Fruit fly (Drosophila melanogaster) whole organism, embryonic: ENCODE measurements around the gene CG32599.
A peak's percentile ranks its signal among the peaks of the same experiment; 100 is the strongest.

Experiments used
- Adf1 ChIP-seq: fragments of 200-800 bp; sonication (Bioruptor generic); IDR thresholded peaks from 2 replicates; pipeline ENCODE4 v1.3.6; 2022; ENCODE audit warnings: missing biosample characterization, missing genetic modification characterization
- Asciz ChIP-seq: fragments of 200-800 bp; sonication (Bioruptor generic); optimal IDR thresholded peaks from 2 replicates; lab custom pipeline; 2017; ENCODE audit warnings: missing biosample characterization, mild to moderate bottlenecking, missing genetic modification characterization, missing genetic modification reagents
- Bgb ChIP-seq: fragments of 200-800 bp; sonication (Bioruptor generic); IDR thresholded peaks from 2 replicates; pipeline ENCODE4 v1.3.6; 2022; ENCODE audit warnings: missing biosample characterization, missing genetic modification characterization; ENCODE audit not compliant: partially characterized antibody
- Blimp-1 ChIP-seq: fragments of 200-800 bp; sonication (Bioruptor generic); optimal IDR thresholded peaks from 3 replicates; lab custom pipeline; 2018; ENCODE audit warnings: missing biosample characterization, missing genetic modification characterization, mild to moderate bottlenecking, moderate library complexity, missing genetic modification reagents
- CG1024 ChIP-seq: fragments of 200-800 bp; sonication (Bioruptor generic); IDR thresholded peaks from 2 replicates; pipeline ENCODE4 v1.3.6; 2022; ENCODE audit warnings: missing biosample characterization, missing genetic modification characterization
- CG10321 ChIP-seq: fragments of 200-800 bp; sonication (Bioruptor generic); IDR thresholded peaks from 2 replicates; pipeline ENCODE4 v1.3.6; 2022; ENCODE audit warnings: missing biosample characterization, missing genetic modification characterization
- CG10543 ChIP-seq: fragments of 200-800 bp; sonication (Bioruptor generic); optimal IDR thresholded peaks from 3 replicates; lab custom pipeline; 2017; ENCODE audit warnings: missing biosample characterization, mild to moderate bottlenecking, missing genetic modification characterization, moderate library complexity
- CG12219 ChIP-seq: fragments of 200-800 bp; sonication (Bioruptor generic); optimal IDR thresholded peaks from 3 replicates; lab custom pipeline; 2018; ENCODE audit warnings: missing biosample characterization, mild to moderate bottlenecking, missing genetic modification characterization
- CG13123 ChIP-seq: fragments of 200-800 bp; sonication (Bioruptor generic); optimal IDR thresholded peaks from 2 replicates; lab custom pipeline; 2016; ENCODE audit warnings: missing biosample characterization, missing genetic modification characterization
- CG14050 ChIP-seq: fragments of 200-800 bp; sonication (Bioruptor generic); IDR thresholded peaks from 3 replicates; pipeline ENCODE4 v1.3.6; 2022; ENCODE audit warnings: missing biosample characterization, missing genetic modification characterization
- CG14441 ChIP-seq: fragments of 200-800 bp; sonication (Bioruptor generic); IDR thresholded peaks from 2 replicates; pipeline ENCODE4 v1.3.6; 2022; ENCODE audit warnings: missing biosample characterization, missing genetic modification characterization
- CG16815 ChIP-seq: fragments of 200-800 bp; sonication (Bioruptor generic); optimal IDR thresholded peaks from 3 replicates; lab custom pipeline; 2017; ENCODE audit warnings: missing biosample characterization, mild to moderate bottlenecking, missing genetic modification characterization
- CG17361 ChIP-seq: fragments of 200-800 bp; sonication (Bioruptor generic); IDR thresholded peaks from 3 replicates; pipeline ENCODE4 v1.3.6; 2022; ENCODE audit warnings: missing biosample characterization, missing genetic modification characterization
- CG33213 ChIP-seq: fragments of 200-800 bp; sonication (Bioruptor generic); optimal IDR thresholded peaks from 3 replicates; lab custom pipeline; 2016; ENCODE audit warnings: missing biosample characterization, missing genetic modification characterization
- CG34224 ChIP-seq: fragments of 200-800 bp; sonication (Bioruptor generic); IDR thresholded peaks from 3 replicates; pipeline ENCODE4 v1.3.6; 2022; ENCODE audit warnings: missing biosample characterization, missing genetic modification characterization; ENCODE audit not compliant: partially characterized antibody
- CG6689 ChIP-seq: fragments of 200-800 bp; sonication (Bioruptor generic); IDR thresholded peaks from 2 replicates; pipeline ENCODE4 v1.3.6; 2022; ENCODE audit warnings: missing biosample characterization, missing genetic modification characterization
- CG7357 ChIP-seq: fragments of 200-800 bp; sonication (Bioruptor generic); IDR thresholded peaks from 3 replicates; pipeline ENCODE4 v1.3.6; 2022; ENCODE audit warnings: missing biosample characterization, missing genetic modification characterization
- CG7372 ChIP-seq: fragments of 200-800 bp; sonication (Bioruptor generic); IDR thresholded peaks from 2 replicates; pipeline ENCODE4 v1.3.6; 2022; ENCODE audit warnings: missing biosample characterization, missing genetic modification characterization
- CG8359 ChIP-seq: fragments of 200-800 bp; sonication (Bioruptor generic); optimal IDR thresholded peaks from 2 replicates; lab custom pipeline; 2017; ENCODE audit warnings: missing biosample characterization, mild to moderate bottlenecking, missing genetic modification characterization, borderline replicate concordance
- CG8388 ChIP-seq: fragments of 200-800 bp; sonication (Bioruptor generic); optimal IDR thresholded peaks from 2 replicates; lab custom pipeline; 2019; ENCODE audit warnings: missing biosample characterization, mild to moderate bottlenecking, missing genetic modification characterization, moderate library complexity
- CG9876 ChIP-seq: fragments of 200-800 bp; sonication (Bioruptor generic); optimal IDR thresholded peaks from 2 replicates; lab custom pipeline; 2016; ENCODE audit warnings: missing biosample characterization, missing genetic modification characterization
- Dip2 ChIP-seq: fragments of 200-800 bp; sonication (Bioruptor generic); IDR thresholded peaks from 2 replicates; pipeline ENCODE4 v1.3.6; 2022; ENCODE audit warnings: missing biosample characterization, missing genetic modification characterization
- Dp ChIP-seq: fragments of 200-800 bp; sonication (Bioruptor generic); optimal IDR thresholded peaks from 2 replicates; lab custom pipeline; 2018; ENCODE audit warnings: missing biosample characterization, mild to moderate bottlenecking, missing genetic modification characterization, moderate library complexity
- E2f1 ChIP-seq: fragments of 200-800 bp; sonication (Bioruptor generic); IDR thresholded peaks from 2 replicates; pipeline ENCODE4 v1.3.6; 2022; ENCODE audit warnings: missing biosample characterization, missing genetic modification characterization
- ERR ChIP-seq: fragments of 200-800 bp; sonication (Bioruptor generic); optimal IDR thresholded peaks from 2 replicates; lab custom pipeline; 2016; ENCODE audit warnings: missing biosample characterization, missing genetic modification characterization
- Fer2 ChIP-seq: fragments of 200-800 bp; sonication (Bioruptor generic); optimal IDR thresholded peaks from 2 replicates; lab custom pipeline; 2018; ENCODE audit warnings: missing biosample characterization, mild to moderate bottlenecking, missing genetic modification characterization, moderate library complexity
- Lpt ChIP-seq: fragments of >200 bp; optimal IDR thresholded peaks from 2 replicates; lab custom pipeline; 2018; ENCODE audit warnings: missing biosample characterization, missing genetic modification characterization
- NfI ChIP-seq: fragments of 200-800 bp; sonication (Bioruptor generic); optimal IDR thresholded peaks from 3 replicates; lab custom pipeline; 2018; ENCODE audit warnings: missing biosample characterization, mild to moderate bottlenecking, missing genetic modification characterization, moderate library complexity
- Spps ChIP-seq: fragments of 200-800 bp; sonication (Bioruptor generic); optimal IDR thresholded peaks from 2 replicates; lab custom pipeline; 2018; ENCODE audit warnings: missing biosample characterization, mild to moderate bottlenecking, missing genetic modification characterization
- ase ChIP-seq: fragments of 200-800 bp; sonication (Bioruptor generic); IDR thresholded peaks from 3 replicates; pipeline ENCODE4 v1.3.6; 2022; ENCODE audit warnings: missing biosample characterization, missing genetic modification characterization
- br ChIP-seq: fragments of >200 bp; optimal IDR thresholded peaks from 2 replicates; lab custom pipeline; 2017
- bsh ChIP-seq, 2 experiments: fragments of 200-800 bp; sonication (Bioruptor generic); optimal IDR thresholded peaks; 2 replicates each; lab custom pipeline; 2017 to 2018; ENCODE audit warnings: mild to moderate bottlenecking in 2 of 2, missing biosample characterization in 2 of 2, missing genetic modification characterization in 2 of 2, moderate library complexity in 1 of 2
- ems ChIP-seq: fragments of 200-800 bp; sonication (Bioruptor generic); optimal IDR thresholded peaks from 3 replicates; lab custom pipeline; 2016; ENCODE audit warnings: missing biosample characterization, missing genetic modification characterization
- fd102C ChIP-seq: fragments of 200-800 bp; sonication (Bioruptor generic); optimal IDR thresholded peaks from 2 replicates; lab custom pipeline; 2018; ENCODE audit warnings: missing biosample characterization, mild to moderate bottlenecking, missing genetic modification characterization, moderate library complexity
- hb ChIP-seq: fragments of 200-800 bp; sonication (Bioruptor generic); IDR thresholded peaks from 3 replicates; pipeline ENCODE4 v1.3.6; 2022; ENCODE audit warnings: missing biosample characterization, missing genetic modification characterization; ENCODE audit not compliant: partially characterized antibody
- kay ChIP-seq: fragments of 200-800 bp; sonication (Bioruptor generic); optimal IDR thresholded peaks from 2 replicates; lab custom pipeline; 2016; ENCODE audit warnings: missing biosample characterization, missing genetic modification characterization
- lov ChIP-seq, 2 experiments: fragments of 200-800 bp in 1 of 2; fragments of >200 bp in 1 of 2; sonication (Bioruptor generic) in 1 of 2; IDR thresholded peaks in 1 of 2; optimal IDR thresholded peaks in 1 of 2; 2 replicates in 1 of 2; 3 replicates in 1 of 2; pipeline versions ENCODE4 v1.3.6 to Lab custom; 2017 to 2022; ENCODE audit warnings: missing biosample characterization in 1 of 2, missing genetic modification characterization in 1 of 2
- nom ChIP-seq: fragments of 200-800 bp; sonication (Bioruptor generic); optimal IDR thresholded peaks from 2 replicates; lab custom pipeline; 2017; ENCODE audit warnings: missing biosample characterization, missing genetic modification characterization, mild to moderate bottlenecking, moderate library complexity, missing genetic modification reagents
- otp ChIP-seq: fragments of 200-800 bp; sonication (Bioruptor generic); IDR thresholded peaks from 3 replicates; pipeline ENCODE4, ENCODE4 v1.3.6; 2022; ENCODE audit warnings: missing biosample characterization, missing genetic modification characterization
- p53 ChIP-seq: fragments of 200-800 bp; sonication (Bioruptor generic); optimal IDR thresholded peaks from 2 replicates; lab custom pipeline; 2016; ENCODE audit warnings: missing biosample characterization, missing genetic modification characterization
- pb ChIP-seq: fragments of 200-800 bp; sonication (Bioruptor generic); optimal IDR thresholded peaks from 3 replicates; lab custom pipeline; 2016; ENCODE audit warnings: missing biosample characterization, missing genetic modification characterization
- pnt ChIP-seq: fragments of 200-800 bp; sonication (Bioruptor generic); optimal IDR thresholded peaks from 3 replicates; lab custom pipeline; 2016; ENCODE audit warnings: missing biosample characterization, missing genetic modification characterization
- psq ChIP-seq: fragments of 200-800 bp; sonication (Bioruptor generic); optimal IDR thresholded peaks from 2 replicates; lab custom pipeline; 2017; ENCODE audit warnings: missing biosample characterization, missing genetic modification characterization
- row ChIP-seq: fragments of 200-800 bp; sonication (Bioruptor generic); IDR thresholded peaks from 3 replicates; pipeline ENCODE4 v1.3.6; 2022; ENCODE audit warnings: missing biosample characterization, missing genetic modification characterization
- sens-2 ChIP-seq: fragments of 200-800 bp; sonication (Bioruptor generic); IDR thresholded peaks from 2 replicates; pipeline ENCODE4 v1.3.6; 2022; ENCODE audit warnings: missing biosample characterization, missing genetic modification characterization
- tin ChIP-seq: fragments of 200-800 bp; sonication (Bioruptor generic); optimal IDR thresholded peaks from 3 replicates; lab custom pipeline; 2016; ENCODE audit warnings: missing biosample characterization, missing genetic modification characterization
- tll ChIP-seq, 2 experiments: fragments of 200-800 bp in 1 of 2; fragments of >200 bp in 1 of 2; sonication (Bioruptor generic) in 1 of 2; optimal IDR thresholded peaks; 2 replicates each; lab custom pipeline; 2017 to 2019; ENCODE audit warnings: missing biosample characterization in 2 of 2, missing genetic modification characterization in 2 of 2, mild to moderate bottlenecking in 1 of 2, moderate library complexity in 1 of 2
- trem ChIP-seq: fragments of 200-800 bp; optimal IDR thresholded peaks from 3 replicates; lab custom pipeline; 2019; ENCODE audit warnings: missing biosample characterization, mild to moderate bottlenecking, missing genetic modification characterization, moderate library complexity
- zfh1 ChIP-seq: fragments of 200-800 bp; sonication (Bioruptor generic); IDR thresholded peaks from 3 replicates; pipeline ENCODE4 v1.3.6; 2022; ENCODE audit warnings: missing biosample characterization, missing genetic modification characterization

The CG32599 gene

dm6 chrX:14242941-14243736 lies at the start of gene CG32599 (continued):
- TF ChIP-seq CG10543 (no peak), E2f1 (peak; percentile 47; the same call in 1 of the 2 replicates), CG17361 (GFP tag; lab: Robert Waterston, UW) (peak; percentile 41; the same call in 1 of the 3 replicates), CG33213 (GFP tag; lab: Kevin White, UChicago) (no peak), p53 (GFP tag; lab: Kevin White, UChicago) (no peak), CG7357 (GFP tag; lab: Robert Waterston, UW) (peak; percentile 73), CG14050 (GFP tag; lab: Robert Waterston, UW) (0 out of 3 replicates have a peak, but pooled peaks have one; percentile 35), tin (no peak), CG7372 (no peak), Bgb (GFP tag; lab: Robert Waterston, UW) (peak; percentile 63), Fer2 (tag; lab: Kevin White, UChicago) (no peak), pb (GFP tag; lab: Kevin White, UChicago) (no peak), CG10321 (no peak), fd102C (GFP tag; lab: Kevin White, UChicago) (no peak), ERR (GFP tag; lab: Kevin White, UChicago) (no peak), CG16815 (GFP tag; lab: Kevin White, UChicago) (no peak), tll (GFP tag; optimal IDR thresholded peaks at IDR 0.05; lab: Kevin White, UChicago) (no peak), Adf1 (GFP tag; lab: Robert Waterston, UW) (no peak), bsh (GFP tag; optimal IDR thresholded peaks at IDR 0.05; lab: Kevin White, UChicago) (peak in 1 of 2 experiments; percentile 44), ems (no peak), CG8388 (GFP tag; lab: Kevin White, UChicago) (peak; percentile 36), Dip2 (no peak), zfh1 (GFP tag; lab: Robert Waterston, UW) (peak; percentile 70; the same call in 2 of the 3 replicates), Spps (tag; lab: Kevin White, UChicago) (no peak), CG34224 (GFP tag; lab: Robert Waterston, UW) (peak; percentile 54; the same call in 1 of the 3 replicates), Lpt (GFP tag; lab: Kevin White, UChicago) (no peak), br (no peak), pnt (GFP tag; lab: Kevin White, UChicago) (no peak), CG13123 (GFP tag; lab: Kevin White, UChicago) (no peak), lov (optimal IDR thresholded peaks at IDR 0.05; lab: Kevin White, UChicago) (no peak), lov (GFP tag; IDR thresholded peaks at IDR 0.05; lab: Robert Waterston, UW) (no peak), Blimp-1 (GFP tag; lab: Kevin White, UChicago) (peak; percentile 32), CG8359 (GFP tag; lab: Kevin White, UChicago) (no peak), CG6689 (GFP tag; lab: Robert Waterston, UW) (peak; percentile 62), otp (GFP tag; lab: Robert Waterston, UW) (no peak), trem (tag; lab: Kevin White, UChicago) (no peak), kay (GFP tag; lab: Kevin White, UChicago) (no peak), NfI (GFP tag; lab: Kevin White, UChicago) (no peak), nom (GFP tag; lab: Kevin White, UChicago) (no peak), Dp (peak; percentile 69), CG1024 (GFP tag; lab: Robert Waterston, UW) (peak; percentile 43; the same call in 1 of the 2 replicates), psq (GFP tag; lab: Kevin White, UChicago) (no peak), ase (GFP tag; lab: Robert Waterston, UW) (peak; percentile 54; the same call in 1 of the 3 replicates), Asciz (GFP tag; lab: Kevin White, UChicago) (no peak), sens-2 (GFP tag; lab: Robert Waterston, UW) (no peak), row (GFP tag; lab: Robert Waterston, UW) (peak; percentile 66), CG9876 (GFP tag; lab: Kevin White, UChicago) (no peak), CG14441 (GFP tag; lab: Robert Waterston, UW) (no peak), hb (GFP tag; lab: Robert Waterston, UW) (no peak), CG12219 (GFP tag; lab: Kevin White, UChicago) (no peak)
